Worm (Caenorhabditis elegans): ENCODE results near the gene sbsp-1.
"Not testable (repeated sequence)": the region's sequence is repeated elsewhere in the genome, so short reads cannot be mapped to it uniquely, and the experiment has no call there.

Gene sbsp-1

ce11 chrIII:10832636-10833035 lies at the start of gene sbsp-1:
TSS of gene sbsp-1 (plus strand) at chrIII:10832936.
- TF ChIP-seq ref-1 (GFP tag; conservative IDR thresholded peaks at IDR 0.05) (no peak), cog-1 (tag; optimal IDR thresholded peaks at IDR 0.05) (no peak), klf-2 (GFP tag; conservative IDR thresholded peaks at IDR 0.05) (no peak), T22C8.4 (GFP tag; IDR thresholded peaks at IDR 0.05) (no peak), med-1 (GFP tag; optimal IDR thresholded peaks at IDR 0.05; ENCODE audit: insufficient read depth) (no peak), ztf-29 (GFP tag; IDR thresholded peaks at IDR 0.05) (no peak), ztf-23 (GFP tag; IDR thresholded peaks at IDR 0.05) (no peak), flt-1 (GFP tag; IDR thresholded peaks at IDR 0.05) (no peak), tab-1 (GFP tag; IDR thresholded peaks at IDR 0.05) (no peak)

ce11 chrIII:10783052-10783451 lies 49.7 kb upstream of the sbsp-1 start:
- TF ChIP-seq ztf-23 (GFP tag; IDR thresholded peaks at IDR 0.05) (no peak), cog-1 (tag; optimal IDR thresholded peaks at IDR 0.05) (peak; percentile 8), flt-1 (GFP tag; IDR thresholded peaks at IDR 0.05) (no peak)

ce11 chrIII:10791233-10791632 lies 41.5 kb upstream of the sbsp-1 start:
- TF ChIP-seq tab-1 (GFP tag; IDR thresholded peaks at IDR 0.05) (no peak), T22C8.4 (GFP tag; IDR thresholded peaks at IDR 0.05) (peak; percentile 73), ztf-29 (GFP tag; IDR thresholded peaks at IDR 0.05) (no peak), med-1 (GFP tag; optimal IDR thresholded peaks at IDR 0.05; ENCODE audit: insufficient read depth) (no peak)

- no peak for TF ChIP-seq ref-1 (GFP tag; conservative IDR thresholded peaks at IDR 0.05)
Measured at ce11 chrIII:10794049-10794448, 38.7 kb upstream of the sbsp-1 start, which contains the start of gene clec-163. TSS of gene clec-163 (plus strand) at chrIII:10794349.

ce11 chrIII:10802032-10802431 lies 30.7 kb upstream of the sbsp-1 start, which contains the start of gene K11D9.3:
TSS of gene K11D9.3 (minus strand) at chrIII:10802212.
- TF ChIP-seq flt-1 (GFP tag; IDR thresholded peaks at IDR 0.05) (no peak), ztf-29 (GFP tag; IDR thresholded peaks at IDR 0.05) (no peak), ztf-23 (GFP tag; IDR thresholded peaks at IDR 0.05) (no peak), tab-1 (GFP tag; IDR thresholded peaks at IDR 0.05) (no peak), med-1 (GFP tag; optimal IDR thresholded peaks at IDR 0.05; ENCODE audit: insufficient read depth) (no peak), T22C8.4 (GFP tag; IDR thresholded peaks at IDR 0.05) (no peak)

ce11 chrIII:10805172-10805571 lies 27.6 kb upstream of the sbsp-1 start:
- no peak for TF ChIP-seq ref-1 (GFP tag; conservative IDR thresholded peaks at IDR 0.05)
- no peak for TF ChIP-seq ztf-23 (GFP tag; IDR thresholded peaks at IDR 0.05)
- no peak for TF ChIP-seq ztf-29 (GFP tag; IDR thresholded peaks at IDR 0.05)
- TF ChIP-seq tab-1 (GFP tag; IDR thresholded peaks at IDR 0.05), result no peak
- no peak for TF ChIP-seq flt-1 (GFP tag; IDR thresholded peaks at IDR 0.05)
- no peak for TF ChIP-seq med-1 (GFP tag; optimal IDR thresholded peaks at IDR 0.05; ENCODE audit: insufficient read depth)
- TF ChIP-seq klf-2 (GFP tag; conservative IDR thresholded peaks at IDR 0.05), result no peak
- no peak for TF ChIP-seq T22C8.4 (GFP tag; IDR thresholded peaks at IDR 0.05)
- no peak for TF ChIP-seq cog-1 (tag; optimal IDR thresholded peaks at IDR 0.05)

- not testable (repeated sequence) for TF ChIP-seq flt-1 (GFP tag; IDR thresholded peaks at IDR 0.05); med-1 (GFP tag; optimal IDR thresholded peaks at IDR 0.05; ENCODE audit: insufficient read depth); ztf-23 (GFP tag; IDR thresholded peaks at IDR 0.05)
Measured at ce11 chrIII:10805625-10806024, 27.1 kb upstream of the sbsp-1 start, which contains the start of gene klp-7. TSS of gene klp-7 (plus strand) at chrIII:10805925.

ce11 chrIII:10806821-10807220 lies 25.9 kb upstream of the sbsp-1 start:
- TF ChIP-seq ztf-29 (GFP tag; IDR thresholded peaks at IDR 0.05) (no peak), klf-2 (GFP tag; conservative IDR thresholded peaks at IDR 0.05) (no peak), ref-1 (GFP tag; conservative IDR thresholded peaks at IDR 0.05) (no peak), T22C8.4 (GFP tag; IDR thresholded peaks at IDR 0.05) (no peak), flt-1 (GFP tag; IDR thresholded peaks at IDR 0.05) (no peak), cog-1 (tag; optimal IDR thresholded peaks at IDR 0.05) (no peak), med-1 (GFP tag; optimal IDR thresholded peaks at IDR 0.05; ENCODE audit: insufficient read depth) (no peak), ztf-23 (GFP tag; IDR thresholded peaks at IDR 0.05) (no peak), tab-1 (GFP tag; IDR thresholded peaks at IDR 0.05) (no peak)

- no peak for TF ChIP-seq ztf-29 (GFP tag; IDR thresholded peaks at IDR 0.05)
- TF ChIP-seq cog-1 (tag; optimal IDR thresholded peaks at IDR 0.05), result no peak
- TF ChIP-seq T22C8.4 (GFP tag; IDR thresholded peaks at IDR 0.05), result no peak
- no peak for TF ChIP-seq ref-1 (GFP tag; conservative IDR thresholded peaks at IDR 0.05)
- no peak for TF ChIP-seq med-1 (GFP tag; optimal IDR thresholded peaks at IDR 0.05; ENCODE audit: insufficient read depth)
- TF ChIP-seq flt-1 (GFP tag; IDR thresholded peaks at IDR 0.05), result no peak
- TF ChIP-seq ztf-23 (GFP tag; IDR thresholded peaks at IDR 0.05), result no peak
- TF ChIP-seq klf-2 (GFP tag; conservative IDR thresholded peaks at IDR 0.05), result no peak
- no peak for TF ChIP-seq tab-1 (GFP tag; IDR thresholded peaks at IDR 0.05)
Measured at ce11 chrIII:10807236-10807635, 25.5 kb upstream of the sbsp-1 start.

- 0 out of 2 replicates have a peak, but pooled peaks have one; percentile 36 for TF ChIP-seq tab-1 (GFP tag; IDR thresholded peaks at IDR 0.05)
- TF ChIP-seq T22C8.4 (GFP tag; IDR thresholded peaks at IDR 0.05), result no peak
- peak; percentile 68; the same call in 1 of the 2 replicates for TF ChIP-seq ztf-23 (GFP tag; IDR thresholded peaks at IDR 0.05)
- no peak for TF ChIP-seq ztf-29 (GFP tag; IDR thresholded peaks at IDR 0.05)
- TF ChIP-seq med-1 (GFP tag; optimal IDR thresholded peaks at IDR 0.05; ENCODE audit: insufficient read depth), result no peak
Measured at ce11 chrIII:10807956-10808355, 24.8 kb upstream of the sbsp-1 start.

ce11 chrIII:10808802-10809201 lies 23.9 kb upstream of the sbsp-1 start:
- TF ChIP-seq cog-1 (tag; optimal IDR thresholded peaks at IDR 0.05) (no peak), klf-2 (GFP tag; conservative IDR thresholded peaks at IDR 0.05) (no peak), T22C8.4 (GFP tag; IDR thresholded peaks at IDR 0.05) (no peak), flt-1 (GFP tag; IDR thresholded peaks at IDR 0.05) (no peak), tab-1 (GFP tag; IDR thresholded peaks at IDR 0.05) (no peak), ref-1 (GFP tag; conservative IDR thresholded peaks at IDR 0.05) (no peak), ztf-23 (GFP tag; IDR thresholded peaks at IDR 0.05) (no peak), ztf-29 (GFP tag; IDR thresholded peaks at IDR 0.05) (no peak)

Data from whole organism, midembryonic.